Fruit fly (Drosophila melanogaster) whole organism, embryonic: ENCODE results near the gene Jupiter.

ENCODE experiments used
- BEAF-32 ChIP-seq: fragments of 200-800 bp; sonication (Bioruptor generic); optimal IDR thresholded peaks from 3 replicates; lab custom pipeline; 2017; ENCODE audit warnings: missing biosample characterization, missing genetic modification characterization, mild to moderate bottlenecking, moderate library complexity, missing genetic modification reagents
- CG10209 ChIP-seq: fragments of 200-800 bp; sonication (Bioruptor generic); optimal IDR thresholded peaks from 3 replicates; lab custom pipeline; 2017; ENCODE audit warnings: missing biosample characterization, mild to moderate bottlenecking, missing genetic modification characterization, missing genetic modification reagents
- CG14014 ChIP-seq: fragments of 200-800 bp; sonication (Bioruptor generic); IDR thresholded peaks from 2 replicates; pipeline ENCODE4 v1.3.6; 2022; ENCODE audit warnings: missing biosample characterization, missing genetic modification characterization
- CG1602 ChIP-seq: fragments of 200-800 bp; sonication (Bioruptor generic); optimal IDR thresholded peaks from 3 replicates; lab custom pipeline; 2016; ENCODE audit warnings: missing biosample characterization, missing genetic modification characterization
- CG17359 ChIP-seq: fragments of 200-800 bp; sonication (Bioruptor generic); optimal IDR thresholded peaks from 3 replicates; lab custom pipeline; 2018; ENCODE audit warnings: missing biosample characterization, mild to moderate bottlenecking, missing genetic modification characterization, moderate library complexity
- CG17802 ChIP-seq: fragments of 200-800 bp; sonication (Bioruptor generic); optimal IDR thresholded peaks from 2 replicates; lab custom pipeline; 2018; ENCODE audit warnings: missing biosample characterization, mild to moderate bottlenecking, missing genetic modification characterization, moderate library complexity
- CG18476 ChIP-seq: fragments of 200-800 bp; sonication (Bioruptor generic); optimal IDR thresholded peaks from 2 replicates; lab custom pipeline; 2016; ENCODE audit warnings: missing biosample characterization, mild to moderate bottlenecking, missing genetic modification characterization
- CG18599 ChIP-seq: fragments of 200-800 bp; sonication (Bioruptor generic); optimal IDR thresholded peaks from 3 replicates; lab custom pipeline; 2017; ENCODE audit warnings: missing biosample characterization, missing genetic modification characterization, mild to moderate bottlenecking, moderate library complexity, missing genetic modification reagents
- CG30431 ChIP-seq: fragments of 200-800 bp; sonication (Bioruptor generic); optimal IDR thresholded peaks from 2 replicates; lab custom pipeline; 2017; ENCODE audit warnings: missing biosample characterization, missing genetic modification characterization
- CG3838 ChIP-seq: fragments of 200-800 bp; sonication (Bioruptor generic); optimal IDR thresholded peaks from 3 replicates; lab custom pipeline; 2016; ENCODE audit warnings: missing biosample characterization, missing genetic modification characterization
- CG4360 ChIP-seq: fragments of 200-800 bp; sonication (Bioruptor generic); IDR thresholded peaks from 2 replicates; pipeline ENCODE4 v1.3.6; 2022; ENCODE audit warnings: missing biosample characterization, missing genetic modification characterization
- CG6689 ChIP-seq: fragments of 200-800 bp; sonication (Bioruptor generic); IDR thresholded peaks from 2 replicates; pipeline ENCODE4 v1.3.6; 2022; ENCODE audit warnings: missing biosample characterization, missing genetic modification characterization
- CG7786 ChIP-seq: fragments of 200-800 bp; sonication (Bioruptor generic); optimal IDR thresholded peaks from 2 replicates; lab custom pipeline; 2016; ENCODE audit warnings: missing biosample characterization, missing genetic modification characterization
- CG7928 ChIP-seq: fragments of 200-800 bp; sonication (Bioruptor generic); optimal IDR thresholded peaks from 2 replicates; lab custom pipeline; 2017; ENCODE audit warnings: missing biosample characterization, mild to moderate bottlenecking, missing genetic modification characterization
- CG7987 ChIP-seq: fragments of 200-800 bp; sonication (Bioruptor generic); optimal IDR thresholded peaks from 2 replicates; lab custom pipeline; 2018; ENCODE audit warnings: missing biosample characterization, mild to moderate bottlenecking, missing genetic modification characterization, moderate library complexity
- Dfd ChIP-seq, 2 experiments: fragments of >200 bp; optimal IDR thresholded peaks; 2 replicates each; lab custom pipeline; 2017; ENCODE audit warnings: missing biosample characterization in 2 of 2, missing genetic modification characterization in 2 of 2
- Gug ChIP-seq: fragments of 200-800 bp; sonication (Bioruptor generic); IDR thresholded peaks from 4 replicates; pipeline ENCODE4 v1.3.6; 2022; ENCODE audit warnings: missing biosample characterization, missing genetic modification characterization
- Hand ChIP-seq: fragments of 200-800 bp; sonication (Bioruptor generic); optimal IDR thresholded peaks from 2 replicates; lab custom pipeline; 2017; ENCODE audit warnings: mild to moderate bottlenecking, missing biosample characterization, missing genetic modification reagents, missing genetic modification characterization
- Hey ChIP-seq: fragments of 200-800 bp; sonication (Bioruptor generic); optimal IDR thresholded peaks from 3 replicates; lab custom pipeline; 2018; ENCODE audit warnings: missing biosample characterization, mild to moderate bottlenecking, missing genetic modification characterization
- Hr51 ChIP-seq, 2 experiments: fragments of 200-800 bp; sonication (Bioruptor generic); optimal IDR thresholded peaks; 2 replicates in 1 of 2; 3 replicates in 1 of 2; lab custom pipeline; 2016 to 2018; ENCODE audit warnings: missing biosample characterization in 2 of 2, missing genetic modification characterization in 2 of 2, mild to moderate bottlenecking in 1 of 2, moderate library complexity in 1 of 2
- Lpt ChIP-seq: fragments of >200 bp; optimal IDR thresholded peaks from 2 replicates; lab custom pipeline; 2018; ENCODE audit warnings: missing biosample characterization, missing genetic modification characterization
- NC2α ChIP-seq: fragments of 200-800 bp; sonication (Bioruptor generic); optimal IDR thresholded peaks from 2 replicates; lab custom pipeline; 2016; ENCODE audit warnings: missing biosample characterization, missing genetic modification characterization
- Opbp ChIP-seq: fragments of 200-800 bp; sonication (Bioruptor generic); IDR thresholded peaks from 3 replicates; pipeline ENCODE4 v1.3.6; 2022; ENCODE audit warnings: missing biosample characterization, missing genetic modification characterization; ENCODE audit not compliant: partially characterized antibody
- az2 ChIP-seq: fragments of 200-800 bp; sonication (Bioruptor generic); optimal IDR thresholded peaks from 3 replicates; lab custom pipeline; 2016; ENCODE audit warnings: missing biosample characterization, missing genetic modification characterization
- bbx ChIP-seq: fragments of 200-800 bp; sonication (Bioruptor generic); IDR thresholded peaks from 2 replicates; pipeline ENCODE4 v1.3.6; 2022; ENCODE audit warnings: missing biosample characterization, missing genetic modification characterization; ENCODE audit not compliant: partially characterized antibody
- bowl ChIP-seq: fragments of 200-800 bp; sonication (Bioruptor generic); IDR thresholded peaks from 2 replicates; pipeline ENCODE4 v1.3.6; 2022; ENCODE audit warnings: missing biosample characterization, missing genetic modification characterization
- cas ChIP-seq: fragments of 200-800 bp; sonication (Bioruptor generic); IDR thresholded peaks from 2 replicates; pipeline ENCODE4 v1.3.6; 2022; ENCODE audit warnings: missing biosample characterization, missing genetic modification characterization
- chif ChIP-seq, 2 experiments: fragments of 200-800 bp; sonication (Bioruptor generic); optimal IDR thresholded peaks; 3 replicates each; lab custom pipeline; 2016; ENCODE audit warnings: missing biosample characterization in 2 of 2, missing genetic modification characterization in 2 of 2
- cwo ChIP-seq: fragments of 200-800 bp; sonication (Bioruptor generic); optimal IDR thresholded peaks from 3 replicates; lab custom pipeline; 2017; ENCODE audit warnings: missing biosample characterization, missing genetic modification characterization, mild to moderate bottlenecking, moderate library complexity, missing genetic modification reagents
- disco-r ChIP-seq: fragments of 200-800 bp; sonication (Bioruptor generic); optimal IDR thresholded peaks from 2 replicates; lab custom pipeline; 2016; ENCODE audit warnings: missing biosample characterization, missing genetic modification characterization
- dmrt99B ChIP-seq: fragments of 200-800 bp; sonication (Bioruptor generic); optimal IDR thresholded peaks from 2 replicates; lab custom pipeline; 2018; ENCODE audit warnings: missing biosample characterization, mild to moderate bottlenecking, missing genetic modification characterization, moderate library complexity
- ems ChIP-seq: fragments of 200-800 bp; sonication (Bioruptor generic); optimal IDR thresholded peaks from 3 replicates; lab custom pipeline; 2016; ENCODE audit warnings: missing biosample characterization, missing genetic modification characterization
- ewg ChIP-seq: fragments of 200-800 bp; sonication (Bioruptor generic); optimal IDR thresholded peaks from 3 replicates; lab custom pipeline; 2017; ENCODE audit warnings: mild to moderate bottlenecking, missing biosample characterization, missing genetic modification reagents, missing genetic modification characterization
- exex ChIP-seq: fragments of 200-800 bp; sonication (Bioruptor generic); optimal IDR thresholded peaks from 4 replicates; lab custom pipeline; 2018; ENCODE audit warnings: missing biosample characterization, mild to moderate bottlenecking, missing genetic modification characterization, moderate library complexity
- fu2 ChIP-seq: fragments of 200-800 bp; sonication (Bioruptor generic); optimal IDR thresholded peaks from 2 replicates; lab custom pipeline; 2016; ENCODE audit warnings: missing biosample characterization, missing genetic modification characterization
- gfzf ChIP-seq: fragments of 200-800 bp; sonication (Bioruptor generic); optimal IDR thresholded peaks from 2 replicates; lab custom pipeline; 2016; ENCODE audit warnings: missing biosample characterization, mild to moderate bottlenecking, missing genetic modification characterization, moderate library complexity
- hbn ChIP-seq: fragments of 200-800 bp; sonication (Bioruptor generic); IDR thresholded peaks from 2 replicates; pipeline ENCODE4 v1.3.6; 2022; ENCODE audit warnings: missing biosample characterization, missing genetic modification characterization; ENCODE audit not compliant: partially characterized antibody
- lmd ChIP-seq: fragments of 200-800 bp; sonication (Bioruptor generic); IDR thresholded peaks from 2 replicates; pipeline ENCODE4 v1.3.6; 2022; ENCODE audit warnings: missing biosample characterization, missing genetic modification characterization
- lola ChIP-seq, 3 experiments: fragments of >200 bp in 2 of 3; fragments of 200-800 bp in 1 of 3; sonication (Bioruptor generic) in 1 of 3; optimal IDR thresholded peaks; 2 replicates each; lab custom pipeline; 2017 to 2019; ENCODE audit warnings: missing biosample characterization in 3 of 3, missing genetic modification characterization in 3 of 3, mild to moderate bottlenecking in 1 of 3, moderate library complexity in 1 of 3
- mam ChIP-seq: fragments of 200-800 bp; sonication (Bioruptor generic); optimal IDR thresholded peaks from 3 replicates; lab custom pipeline; 2016; ENCODE audit warnings: missing biosample characterization, missing genetic modification characterization
- peb ChIP-seq: fragments of 200-800 bp; sonication (Bioruptor generic); IDR thresholded peaks from 2 replicates; pipeline ENCODE4 v1.3.6; 2022; ENCODE audit warnings: missing biosample characterization, missing genetic modification characterization
- phol ChIP-seq: fragments of 200-800 bp; sonication (Bioruptor generic); optimal IDR thresholded peaks from 3 replicates; lab custom pipeline; 2018; ENCODE audit warnings: missing biosample characterization, mild to moderate bottlenecking, missing genetic modification characterization, moderate library complexity
- ranshi ChIP-seq: fragments of 200-800 bp; sonication (Bioruptor generic); IDR thresholded peaks from 2 replicates; pipeline ENCODE4 v1.3.6; 2022; ENCODE audit warnings: missing biosample characterization, missing genetic modification characterization
- run ChIP-seq: fragments of 200-800 bp; sonication (Bioruptor generic); optimal IDR thresholded peaks from 3 replicates; lab custom pipeline; 2018; ENCODE audit warnings: missing biosample characterization, mild to moderate bottlenecking, missing genetic modification characterization
- sens-2 ChIP-seq: fragments of 200-800 bp; sonication (Bioruptor generic); IDR thresholded peaks from 2 replicates; pipeline ENCODE4 v1.3.6; 2022; ENCODE audit warnings: missing biosample characterization, missing genetic modification characterization
- shn ChIP-seq: fragments of 200-800 bp; sonication (Bioruptor generic); optimal IDR thresholded peaks from 3 replicates; lab custom pipeline; 2016; ENCODE audit warnings: missing biosample characterization, missing genetic modification characterization
- sqz ChIP-seq: fragments of 200-800 bp; sonication (Bioruptor generic); optimal IDR thresholded peaks from 3 replicates; lab custom pipeline; 2018; ENCODE audit warnings: missing biosample characterization, mild to moderate bottlenecking, missing genetic modification characterization
- tin ChIP-seq: fragments of 200-800 bp; sonication (Bioruptor generic); optimal IDR thresholded peaks from 3 replicates; lab custom pipeline; 2016; ENCODE audit warnings: missing biosample characterization, missing genetic modification characterization
- zf30C ChIP-seq: fragments of 200-800 bp; sonication (Bioruptor generic); optimal IDR thresholded peaks from 3 replicates; lab custom pipeline; 2018; ENCODE audit warnings: missing biosample characterization, mild to moderate bottlenecking, missing genetic modification characterization

Jupiter gene

dm6 chr3R:11628416-11629041 lies 8.8 kb upstream of the Jupiter start, which contains the start of gene CG14712 (continued):
- TF ChIP-seq CG14014 (GFP tag; lab: Robert Waterston, UW) = no peak
- 0 out of 3 replicates have a peak, but pooled peaks have one; percentile 25 for TF ChIP-seq Opbp (GFP tag; lab: Robert Waterston, UW)
- no peak for TF ChIP-seq exex
- TF ChIP-seq CG7928 (GFP tag; lab: Kevin White, UChicago) = peak; percentile 63
- peak; percentile 39 for TF ChIP-seq mam (GFP tag; lab: Kevin White, UChicago)
- peak; percentile 64 for TF ChIP-seq bbx (GFP tag; lab: Robert Waterston, UW)
- peak in 1 of 3 experiments; percentile 15 for TF ChIP-seq lola (GFP tag; optimal IDR thresholded peaks at IDR 0.05; lab: Kevin White, UChicago)
- TF ChIP-seq cas (GFP tag; lab: Robert Waterston, UW) = no peak
- no peak for TF ChIP-seq CG17802 (tag; lab: Kevin White, UChicago)
- no peak for TF ChIP-seq ewg
- TF ChIP-seq CG7987 (GFP tag; lab: Kevin White, UChicago) = no peak
- TF ChIP-seq sens-2 (GFP tag; lab: Robert Waterston, UW) = no peak
- no peak for TF ChIP-seq chif (GFP tag; optimal IDR thresholded peaks at IDR 0.05; lab: Kevin White, UChicago)
- TF ChIP-seq disco-r (GFP tag; lab: Kevin White, UChicago) = no peak
- no peak for TF ChIP-seq CG3838 (GFP tag; lab: Kevin White, UChicago)
- TF ChIP-seq CG4360 (GFP tag; lab: Robert Waterston, UW) = no peak
- no peak for TF ChIP-seq Hey
- TF ChIP-seq Lpt (GFP tag; lab: Kevin White, UChicago) = no peak
- peak in 1 of 2 experiments; percentile 36 for TF ChIP-seq Hr51 (GFP tag; optimal IDR thresholded peaks at IDR 0.05; lab: Kevin White, UChicago)
- no peak for TF ChIP-seq run (tag; lab: Kevin White, UChicago)
- peak; percentile 29 for TF ChIP-seq az2 (GFP tag; lab: Kevin White, UChicago)
- no peak for TF ChIP-seq tin (GFP tag; lab: Kevin White, UChicago)
- no peak for TF ChIP-seq dmrt99B (tag; lab: Kevin White, UChicago)
- no peak for TF ChIP-seq cwo (GFP tag; lab: Kevin White, UChicago)
- peak; percentile 7 for TF ChIP-seq ems (GFP tag; lab: Kevin White, UChicago)
- TF ChIP-seq zf30C = no peak
- no peak for TF ChIP-seq CG7786 (GFP tag; lab: Kevin White, UChicago)
- TF ChIP-seq phol = peak; percentile 72
- no peak for TF ChIP-seq CG18476
- TF ChIP-seq NC2α (GFP tag; lab: Kevin White, UChicago) = no peak
- no peak for TF ChIP-seq bowl (GFP tag; lab: Robert Waterston, UW)
- TF ChIP-seq CG6689 (GFP tag; lab: Robert Waterston, UW) = no peak
- TF ChIP-seq Gug (GFP tag; lab: Robert Waterston, UW) = no peak
- peak; percentile 66 for TF ChIP-seq BEAF-32 (GFP tag; lab: Kevin White, UChicago)
- no peak for TF ChIP-seq CG17359
- TF ChIP-seq fu2 (GFP tag; lab: Kevin White, UChicago) = no peak
- no peak for TF ChIP-seq ranshi (GFP tag; lab: Robert Waterston, UW)
- TF ChIP-seq gfzf (GFP tag; lab: Kevin White, UChicago) = peak; percentile 83
- no peak for TF ChIP-seq peb
- TF ChIP-seq sqz = no peak
- TF ChIP-seq CG30431 (GFP tag; lab: Kevin White, UChicago) = no peak
- TF ChIP-seq CG18599 (GFP tag; lab: Kevin White, UChicago) = no peak
- TF ChIP-seq Hand (GFP tag; lab: Kevin White, UChicago) = no peak
- TF ChIP-seq CG1602 (GFP tag; lab: Kevin White, UChicago) = no peak
- peak; percentile 48; the same call in 1 of the 2 replicates for TF ChIP-seq hbn
- no peak for TF ChIP-seq shn (GFP tag; lab: Kevin White, UChicago)
- TF ChIP-seq lmd (GFP tag; lab: Robert Waterston, UW) = no peak
- no peak for TF ChIP-seq CG10209
- TF ChIP-seq Dfd (GFP tag; optimal IDR thresholded peaks at IDR 0.05; lab: Kevin White, UChicago) = no peak
